Worm (Caenorhabditis elegans): ENCODE measurements around the gene dlc-1.

ce11 chrIII:6471451-6471850, 7.9 kb upstream of the dlc-1 start, which contains the start of gene wht-6:
- no peak for TF ChIP-seq fkh-6 (tag; optimal IDR thresholded peaks at IDR 0.05)
- TF ChIP-seq hlh-30 (tag; optimal IDR thresholded peaks at IDR 0.05; ENCODE audit: insufficient read depth) = no peak
- TF ChIP-seq ceh-30 (tag; optimal IDR thresholded peaks at IDR 0.05) = no peak
- TF ChIP-seq eyg-1 (tag; optimal IDR thresholded peaks at IDR 0.05) = no peak

Data from whole organism, late embryonic.